Fruit fly (Drosophila melanogaster) whole organism, embryonic: ENCODE results near the gene CG34282.
A peak's percentile ranks its signal among the peaks of the same experiment; 100 is the strongest.

Experiments used
- Atf-2 ChIP-seq: fragments of 200-800 bp; sonication (Bioruptor generic); optimal IDR thresholded peaks from 2 replicates; lab custom pipeline; 2016; ENCODE audit warnings: missing biosample characterization, missing genetic modification characterization
- CG10147 ChIP-seq: fragments of 200-800 bp; sonication (Bioruptor generic); optimal IDR thresholded peaks from 2 replicates; lab custom pipeline; 2019; ENCODE audit warnings: missing biosample characterization, mild to moderate bottlenecking, missing genetic modification characterization, moderate library complexity
- CG11093 ChIP-seq: fragments of 200-800 bp; sonication (Bioruptor generic); IDR thresholded peaks from 3 replicates; pipeline ENCODE4 v1.3.6; 2022; ENCODE audit warnings: missing biosample characterization, missing genetic modification characterization
- CG14014 ChIP-seq: fragments of 200-800 bp; sonication (Bioruptor generic); IDR thresholded peaks from 2 replicates; pipeline ENCODE4 v1.3.6; 2022; ENCODE audit warnings: missing biosample characterization, missing genetic modification characterization
- CG14710 ChIP-seq: fragments of 200-800 bp; sonication (Bioruptor generic); optimal IDR thresholded peaks from 3 replicates; lab custom pipeline; 2019; ENCODE audit warnings: missing biosample characterization, mild to moderate bottlenecking, missing genetic modification characterization, moderate library complexity
- CG15601 ChIP-seq: fragments of 200-800 bp; sonication (Bioruptor generic); optimal IDR thresholded peaks from 3 replicates; lab custom pipeline; 2019; ENCODE audit warnings: missing biosample characterization, mild to moderate bottlenecking, missing genetic modification characterization, moderate library complexity
- CG17186 ChIP-seq: fragments of 200-800 bp; sonication (Bioruptor generic); optimal IDR thresholded peaks from 3 replicates; lab custom pipeline; 2017; ENCODE audit warnings: missing biosample characterization, missing genetic modification reagents, missing genetic modification characterization
- CG18619 ChIP-seq: fragments of 200-800 bp; sonication (Bioruptor generic); optimal IDR thresholded peaks from 3 replicates; lab custom pipeline; 2017; ENCODE audit warnings: missing biosample characterization, mild to moderate bottlenecking, missing genetic modification characterization
- CG2129 ChIP-seq: fragments of 200-800 bp; sonication (Bioruptor generic); IDR thresholded peaks from 2 replicates; pipeline ENCODE4 v1.3.6; 2022; ENCODE audit warnings: missing biosample characterization, missing genetic modification characterization; ENCODE audit not compliant: partially characterized antibody
- CG33557 ChIP-seq: fragments of 200-800 bp; sonication (Bioruptor generic); optimal IDR thresholded peaks from 2 replicates; lab custom pipeline; 2019; ENCODE audit warnings: missing biosample characterization, mild to moderate bottlenecking, missing genetic modification characterization, moderate library complexity
- CG34376 ChIP-seq: fragments of 200-800 bp; sonication (Bioruptor generic); optimal IDR thresholded peaks from 2 replicates; lab custom pipeline; 2018; ENCODE audit warnings: missing biosample characterization, mild to moderate bottlenecking, missing genetic modification characterization
- CG34422 ChIP-seq: fragments of 200-800 bp; sonication (Bioruptor generic); IDR thresholded peaks from 3 replicates; pipeline ENCODE4 v1.3.6; 2022; ENCODE audit warnings: missing biosample characterization, missing genetic modification characterization
- CG4360 ChIP-seq: fragments of 200-800 bp; sonication (Bioruptor generic); IDR thresholded peaks from 2 replicates; pipeline ENCODE4 v1.3.6; 2022; ENCODE audit warnings: missing biosample characterization, missing genetic modification characterization
- CG4404 ChIP-seq: fragments of 200-800 bp; sonication (Bioruptor generic); IDR thresholded peaks from 2 replicates; pipeline ENCODE4 v1.3.6; 2022; ENCODE audit warnings: missing biosample characterization, missing genetic modification characterization
- CG6175 ChIP-seq: fragments of 200-800 bp; sonication (Bioruptor generic); IDR thresholded peaks from 3 replicates; pipeline ENCODE4 v1.3.6; 2022; ENCODE audit warnings: missing biosample characterization, missing genetic modification characterization
- CG6254 ChIP-seq: fragments of 200-800 bp; sonication (Bioruptor generic); optimal IDR thresholded peaks from 3 replicates; lab custom pipeline; 2017; ENCODE audit warnings: mild to moderate bottlenecking, missing biosample characterization, missing genetic modification reagents, missing genetic modification characterization
- CG6654 ChIP-seq: fragments of 200-800 bp; sonication (Bioruptor generic); optimal IDR thresholded peaks from 2 replicates; lab custom pipeline; 2017; ENCODE audit warnings: missing biosample characterization, mild to moderate bottlenecking, missing genetic modification characterization
- CG6683 ChIP-seq: fragments of 200-800 bp; sonication (Bioruptor generic); optimal IDR thresholded peaks from 2 replicates; lab custom pipeline; 2017; ENCODE audit warnings: missing biosample characterization, mild to moderate bottlenecking, missing genetic modification characterization, missing genetic modification reagents
- CG9727 ChIP-seq: fragments of 200-800 bp; sonication (Bioruptor generic); optimal IDR thresholded peaks from 3 replicates; lab custom pipeline; 2017; ENCODE audit warnings: missing biosample characterization, mild to moderate bottlenecking, missing genetic modification characterization
- D ChIP-seq, 2 experiments: fragments of 200-800 bp in 1 of 2; fragments of >200 bp in 1 of 2; sonication (Bioruptor generic) in 1 of 2; optimal IDR thresholded peaks; 2 replicates in 1 of 2; 3 replicates in 1 of 2; lab custom pipeline; 2017; ENCODE audit warnings: mild to moderate bottlenecking in 1 of 2, missing biosample characterization in 1 of 2, missing genetic modification characterization in 1 of 2, missing genetic modification reagents in 1 of 2
- Dad ChIP-seq: fragments of 200-800 bp; sonication (Bioruptor generic); optimal IDR thresholded peaks from 3 replicates; lab custom pipeline; 2016; ENCODE audit warnings: missing biosample characterization, missing genetic modification characterization
- Dfd ChIP-seq, 2 experiments: fragments of >200 bp; optimal IDR thresholded peaks; 2 replicates each; lab custom pipeline; 2017; ENCODE audit warnings: missing biosample characterization in 2 of 2, missing genetic modification characterization in 2 of 2
- Dll ChIP-seq: fragments of 200-800 bp; sonication (Bioruptor generic); IDR thresholded peaks from 4 replicates; pipeline ENCODE4 v1.3.6; 2022; ENCODE audit warnings: missing biosample characterization, missing genetic modification characterization; ENCODE audit not compliant: partially characterized antibody
- Doc3 ChIP-seq: fragments of 200-800 bp; sonication (Bioruptor generic); IDR thresholded peaks from 3 replicates; pipeline ENCODE4 v1.3.6; 2022; ENCODE audit warnings: missing biosample characterization, missing genetic modification characterization; ENCODE audit not compliant: partially characterized antibody
- Fer3 ChIP-seq: fragments of 200-800 bp; sonication (Bioruptor generic); optimal IDR thresholded peaks from 2 replicates; lab custom pipeline; 2018; ENCODE audit warnings: missing biosample characterization, mild to moderate bottlenecking, missing genetic modification characterization, moderate library complexity
- HLH54F ChIP-seq: fragments of 200-800 bp; sonication (Bioruptor generic); optimal IDR thresholded peaks from 3 replicates; lab custom pipeline; 2016; ENCODE audit warnings: missing biosample characterization, missing genetic modification characterization
- Mes4 ChIP-seq: fragments of 200-800 bp; sonication (Bioruptor generic); optimal IDR thresholded peaks from 2 replicates; lab custom pipeline; 2016; ENCODE audit warnings: missing biosample characterization, missing genetic modification characterization
- NfI ChIP-seq: fragments of 200-800 bp; sonication (Bioruptor generic); optimal IDR thresholded peaks from 3 replicates; lab custom pipeline; 2018; ENCODE audit warnings: missing biosample characterization, mild to moderate bottlenecking, missing genetic modification characterization, moderate library complexity
- ac ChIP-seq: fragments of 200-800 bp; sonication (Bioruptor generic); optimal IDR thresholded peaks from 3 replicates; lab custom pipeline; 2017; ENCODE audit warnings: missing biosample characterization, mild to moderate bottlenecking, missing genetic modification characterization
- al ChIP-seq: fragments of 200-800 bp; sonication (Bioruptor generic); IDR thresholded peaks from 2 replicates; pipeline ENCODE4 v1.3.6; 2022; ENCODE audit warnings: missing biosample characterization, missing genetic modification characterization
- chn ChIP-seq: fragments of 200-800 bp; sonication (Bioruptor generic); optimal IDR thresholded peaks from 2 replicates; lab custom pipeline; 2016; ENCODE audit warnings: missing biosample characterization, missing genetic modification characterization
- crol ChIP-seq: fragments of 200-800 bp; sonication (Bioruptor generic); IDR thresholded peaks from 2 replicates; pipeline ENCODE4 v1.3.6; 2022; ENCODE audit warnings: missing biosample characterization, missing genetic modification characterization
- dmrt11E ChIP-seq: fragments of 200-800 bp; sonication (Bioruptor generic); optimal IDR thresholded peaks from 3 replicates; lab custom pipeline; 2018; ENCODE audit warnings: missing biosample characterization, mild to moderate bottlenecking, missing genetic modification characterization, moderate library complexity
- grau ChIP-seq: fragments of 200-800 bp; optimal IDR thresholded peaks from 3 replicates; lab custom pipeline; 2019; ENCODE audit warnings: missing biosample characterization, mild to moderate bottlenecking, missing genetic modification characterization, moderate library complexity
- insv ChIP-seq, 2 experiments: fragments of 200-800 bp; sonication (Bioruptor generic); optimal IDR thresholded peaks; 3 replicates each; lab custom pipeline; 2016 to 2018; ENCODE audit warnings: missing biosample characterization in 2 of 2, missing genetic modification characterization in 2 of 2
- jigr1 ChIP-seq: fragments of 200-800 bp; sonication (Bioruptor generic); IDR thresholded peaks from 3 replicates; pipeline ENCODE4 v1.3.6; 2022; ENCODE audit warnings: missing biosample characterization, missing genetic modification characterization
- jing ChIP-seq: fragments of 200-800 bp; sonication (Bioruptor generic); optimal IDR thresholded peaks from 2 replicates; lab custom pipeline; 2018; ENCODE audit warnings: missing biosample characterization, mild to moderate bottlenecking, missing genetic modification characterization
- lov ChIP-seq, 2 experiments: fragments of 200-800 bp in 1 of 2; fragments of >200 bp in 1 of 2; sonication (Bioruptor generic) in 1 of 2; IDR thresholded peaks in 1 of 2; optimal IDR thresholded peaks in 1 of 2; 2 replicates in 1 of 2; 3 replicates in 1 of 2; pipeline versions ENCODE4 v1.3.6 to Lab custom; 2017 to 2022; ENCODE audit warnings: missing biosample characterization in 1 of 2, missing genetic modification characterization in 1 of 2
- mld ChIP-seq: fragments of 200-800 bp; sonication (Bioruptor generic); IDR thresholded peaks from 3 replicates; pipeline ENCODE4 v1.3.6; 2022; ENCODE audit warnings: missing biosample characterization, missing genetic modification characterization; ENCODE audit not compliant: partially characterized antibody
- nau ChIP-seq: fragments of 200-800 bp; sonication (Bioruptor generic); optimal IDR thresholded peaks from 3 replicates; lab custom pipeline; 2017; ENCODE audit warnings: missing biosample characterization, mild to moderate bottlenecking, missing genetic modification characterization, missing genetic modification reagents
- peb ChIP-seq: fragments of 200-800 bp; sonication (Bioruptor generic); IDR thresholded peaks from 2 replicates; pipeline ENCODE4 v1.3.6; 2022; ENCODE audit warnings: missing biosample characterization, missing genetic modification characterization
- sens-2 ChIP-seq: fragments of 200-800 bp; sonication (Bioruptor generic); IDR thresholded peaks from 2 replicates; pipeline ENCODE4 v1.3.6; 2022; ENCODE audit warnings: missing biosample characterization, missing genetic modification characterization
- tap ChIP-seq: fragments of 200-800 bp; optimal IDR thresholded peaks from 3 replicates; lab custom pipeline; 2019; ENCODE audit warnings: missing biosample characterization, mild to moderate bottlenecking, missing genetic modification characterization, moderate library complexity
- tup ChIP-seq: fragments of 200-800 bp; sonication (Bioruptor generic); optimal IDR thresholded peaks from 2 replicates; lab custom pipeline; 2016; ENCODE audit warnings: missing biosample characterization, mild to moderate bottlenecking, missing genetic modification characterization, moderate library complexity
- unc-4 ChIP-seq: fragments of 200-800 bp; sonication (Bioruptor generic); IDR thresholded peaks from 2 replicates; pipeline ENCODE4 v1.3.6; 2022; ENCODE audit warnings: missing biosample characterization, missing genetic modification characterization; ENCODE audit not compliant: partially characterized antibody
- wek ChIP-seq: fragments of 200-800 bp; sonication (Bioruptor generic); optimal IDR thresholded peaks from 3 replicates; lab custom pipeline; 2018; ENCODE audit warnings: missing biosample characterization, mild to moderate bottlenecking, missing genetic modification characterization, moderate library complexity
- z ChIP-seq: fragments of 200-800 bp; sonication (Bioruptor generic); IDR thresholded peaks from 3 replicates; pipeline ENCODE4 v1.3.6; 2022; ENCODE audit warnings: missing biosample characterization, missing genetic modification characterization

The CG34282 gene

DNA sequence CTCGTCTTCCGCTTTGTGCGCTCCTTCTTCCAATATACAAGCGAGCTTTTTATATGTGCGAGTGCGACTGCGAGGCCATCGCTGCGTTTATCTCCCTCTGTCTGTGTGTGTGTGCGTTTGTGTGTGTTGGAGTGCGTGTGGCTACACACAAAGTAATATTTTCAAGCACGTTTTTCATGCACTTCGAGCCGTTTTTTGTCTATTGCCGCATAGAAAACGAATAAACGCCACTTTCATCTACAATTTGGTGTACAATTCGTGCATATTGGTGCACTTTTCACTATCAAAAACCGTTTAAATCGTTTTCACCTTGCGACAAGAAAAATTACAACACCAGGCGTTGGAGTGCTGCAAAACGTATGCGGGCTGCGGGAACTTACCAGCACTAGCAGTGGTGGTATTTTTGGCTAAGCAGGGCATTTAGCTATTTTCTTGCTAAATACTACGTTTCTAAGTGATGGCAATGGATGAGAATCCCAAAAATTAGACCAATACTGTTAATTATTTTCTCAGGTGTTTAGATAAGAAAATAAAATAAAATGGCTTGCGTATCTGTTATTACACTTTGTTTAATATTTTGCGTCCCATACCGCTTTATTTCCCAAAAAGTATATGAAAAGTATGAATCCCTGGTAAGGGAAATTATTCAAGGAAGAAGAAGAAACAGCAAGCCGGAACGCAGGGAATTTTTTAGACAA lies 36.0 kb upstream of the CG34282 start, which contains the start of the genes CG31224 and CstF64 (continued):
- TF ChIP-seq D (optimal IDR thresholded peaks at IDR 0.05; lab: Kevin White, UChicago) (no peak), D (GFP tag; optimal IDR thresholded peaks at IDR 0.05; lab: Kevin White, UChicago) (peak; percentile 67), CG11093 (GFP tag; lab: Robert Waterston, UW) (peak; percentile 73; the same call in 2 of the 3 replicates), CG34376 (GFP tag; lab: Kevin White, UChicago) (peak; percentile 76), nau (GFP tag; lab: Kevin White, UChicago) (no peak), wek (GFP tag; lab: Kevin White, UChicago) (no peak), tap (tag; lab: Kevin White, UChicago) (no peak), Dll (0 out of 4 replicates have a peak, but pooled peaks have one; percentile 28), CG17186 (peak; percentile 66), NfI (peak; percentile 86), sens-2 (GFP tag; lab: Robert Waterston, UW) (peak; percentile 64; the same call in 1 of the 2 replicates), CG15601 (peak; percentile 74), chn (GFP tag; lab: Kevin White, UChicago) (peak; percentile 91), crol (no peak; the same call in 1 of the 2 replicates), CG9727 (GFP tag; lab: Kevin White, UChicago) (peak; percentile 82), CG4360 (GFP tag; lab: Robert Waterston, UW) (no peak), CG33557 (GFP tag; lab: Kevin White, UChicago) (peak; percentile 68), Mes4 (GFP tag; lab: Kevin White, UChicago) (peak; percentile 79), Fer3 (tag; lab: Kevin White, UChicago) (peak; percentile 75), lov (optimal IDR thresholded peaks at IDR 0.05; lab: Kevin White, UChicago) (no peak), lov (GFP tag; IDR thresholded peaks at IDR 0.05; lab: Robert Waterston, UW) (peak; percentile 50; the same call in 1 of the 3 replicates), z (GFP tag; lab: Robert Waterston, UW) (no peak), unc-4 (GFP tag; lab: Robert Waterston, UW) (no peak; the same call in 1 of the 2 replicates), CG6654 (peak; percentile 42), jing (GFP tag; lab: Kevin White, UChicago) (peak; percentile 65), Atf-2 (GFP tag; lab: Kevin White, UChicago) (peak; percentile 84), CG6683 (GFP tag; lab: Kevin White, UChicago) (peak; percentile 59), CG34422 (GFP tag; lab: Robert Waterston, UW) (peak; percentile 79; the same call in 1 of the 3 replicates), al (peak; percentile 77), Dad (GFP tag; lab: Kevin White, UChicago) (peak; percentile 80), jigr1 (GFP tag; lab: Robert Waterston, UW) (0 out of 3 replicates have a peak, but pooled peaks have one; percentile 8), peb (peak; percentile 71), grau (tag; lab: Kevin White, UChicago) (peak; percentile 81), CG4404 (GFP tag; lab: Robert Waterston, UW) (peak; percentile 74), CG6254 (GFP tag; lab: Kevin White, UChicago) (peak; percentile 26), insv (GFP tag; optimal IDR thresholded peaks at IDR 0.05; lab: Kevin White, UChicago) (peak in 1 of 2 experiments; percentile 49), CG2129 (GFP tag; lab: Robert Waterston, UW) (no peak), CG10147 (GFP tag; lab: Kevin White, UChicago) (peak; percentile 60), ac (GFP tag; lab: Kevin White, UChicago) (no peak), CG14014 (peak; percentile 81), CG6175 (peak; percentile 63; the same call in 1 of the 3 replicates), Doc3 (GFP tag; lab: Robert Waterston, UW) (no peak), HLH54F (GFP tag; lab: Kevin White, UChicago) (peak; percentile 94), CG14710 (peak; percentile 89), mld (GFP tag; lab: Robert Waterston, UW) (no peak), dmrt11E (tag; lab: Kevin White, UChicago) (peak; percentile 74), CG18619 (peak; percentile 81), tup (GFP tag; lab: Kevin White, UChicago) (peak; percentile 71), Dfd (GFP tag; optimal IDR thresholded peaks at IDR 0.05; lab: Kevin White, UChicago) (no peak)
